Worm (Caenorhabditis elegans): ENCODE results near the gene K02H11.9.

ce11 chrV:1505995-1506394 lies 30.9 kb downstream of the K02H11.9 start, which contains the start of gene sru-28:
- TF ChIP-seq cnd-1 (tag; optimal IDR thresholded peaks at IDR 0.05) (no peak), blmp-1 (tag; optimal IDR thresholded peaks at IDR 0.05) (no peak), tbx-8 (GFP tag; optimal IDR thresholded peaks at IDR 0.05) (no peak)

Data from whole organism, mixed stage, embryonic.